Worm (Caenorhabditis elegans): Measurements from ENCODE around the gene B0294.3.

- no peak for TF ChIP-seq nhr-25 (tag; optimal IDR thresholded peaks at IDR 0.05)
- TF ChIP-seq ZK546.5 (tag; optimal IDR thresholded peaks at IDR 0.05): no peak
- TF ChIP-seq elt-1 (tag; optimal IDR thresholded peaks at IDR 0.05): no peak
- peak; percentile 85 for TF ChIP-seq tbx-2 (tag; optimal IDR thresholded peaks at IDR 0.05)
- no peak for TF ChIP-seq ceh-82 (tag; optimal IDR thresholded peaks at IDR 0.05)
- TF ChIP-seq elt-3 (tag; optimal IDR thresholded peaks at IDR 0.05): no peak
Observed at ce11 chrX:1888445-1889035, 3.4 kb upstream of the B0294.3 start.
